Fruit fly (Drosophila melanogaster): ENCODE data around the gene nero.

The nero gene

dm6 chr3R:31762672-31763071 lies 15.3 kb upstream of the nero start (continued):
- TF ChIP-seq CG6276 (GFP tag; optimal IDR thresholded peaks at IDR 0.05) (peak; percentile 43), CG8632 (GFP tag; optimal IDR thresholded peaks at IDR 0.05) (peak; percentile 71), spab (GFP tag; optimal IDR thresholded peaks at IDR 0.05) (peak; percentile 58), Lpt (GFP tag; optimal IDR thresholded peaks at IDR 0.05) (peak; percentile 69), salr (GFP tag; optimal IDR thresholded peaks at IDR 0.05) (peak in 1 of 2 experiments; percentile 15), Sox14 (GFP tag; optimal IDR thresholded peaks at IDR 0.05) (peak; percentile 34), CG11902 (GFP tag; optimal IDR thresholded peaks at IDR 0.05) (peak; percentile 45), CG10631 (GFP tag; optimal IDR thresholded peaks at IDR 0.05) (peak; percentile 68), CG3919 (GFP tag; optimal IDR thresholded peaks at IDR 0.05) (peak; percentile 79), cyc (GFP tag; optimal IDR thresholded peaks at IDR 0.05) (no peak), ss (GFP tag; optimal IDR thresholded peaks at IDR 0.05) (peak in 1 of 2 experiments; percentile 75), CG11294 (GFP tag; IDR thresholded peaks at IDR 0.05) (peak; percentile 13; the same call in 1 of the 2 replicates), CG4318 (GFP tag; optimal IDR thresholded peaks at IDR 0.05) (peak; percentile 45), CG16779 (tag; optimal IDR thresholded peaks at IDR 0.05) (peak; percentile 31), CG7368 (GFP tag; optimal IDR thresholded peaks at IDR 0.05) (peak; percentile 54), CG3032 (tag; optimal IDR thresholded peaks at IDR 0.05) (peak; percentile 69), esn (GFP tag; optimal IDR thresholded peaks at IDR 0.05) (no peak), CG15336 (GFP tag; IDR thresholded peaks at IDR 0.05) (peak; percentile 69), CG1621 (tag; optimal IDR thresholded peaks at IDR 0.05) (peak; percentile 62), CG34406 (GFP tag; optimal IDR thresholded peaks at IDR 0.05) (peak; percentile 60), Ets96B (tag; optimal IDR thresholded peaks at IDR 0.05) (peak; percentile 81), fd59A (GFP tag; optimal IDR thresholded peaks at IDR 0.05) (peak; percentile 46), CG10669 (GFP tag; optimal IDR thresholded peaks at IDR 0.05) (peak; percentile 73), CG6163 (GFP tag; IDR thresholded peaks at IDR 0.05) (peak; percentile 80; the same call in 2 of the 3 replicates), Sox15 (GFP tag; optimal IDR thresholded peaks at IDR 0.05) (peak; percentile 57), net (GFP tag; optimal IDR thresholded peaks at IDR 0.05) (peak; percentile 67), pdm3 (GFP tag; optimal IDR thresholded peaks at IDR 0.05) (peak; percentile 68), CG6808 (GFP tag; optimal IDR thresholded peaks at IDR 0.05) (peak; percentile 57), Smox (GFP tag; optimal IDR thresholded peaks at IDR 0.05) (peak; percentile 17)

DNA sequence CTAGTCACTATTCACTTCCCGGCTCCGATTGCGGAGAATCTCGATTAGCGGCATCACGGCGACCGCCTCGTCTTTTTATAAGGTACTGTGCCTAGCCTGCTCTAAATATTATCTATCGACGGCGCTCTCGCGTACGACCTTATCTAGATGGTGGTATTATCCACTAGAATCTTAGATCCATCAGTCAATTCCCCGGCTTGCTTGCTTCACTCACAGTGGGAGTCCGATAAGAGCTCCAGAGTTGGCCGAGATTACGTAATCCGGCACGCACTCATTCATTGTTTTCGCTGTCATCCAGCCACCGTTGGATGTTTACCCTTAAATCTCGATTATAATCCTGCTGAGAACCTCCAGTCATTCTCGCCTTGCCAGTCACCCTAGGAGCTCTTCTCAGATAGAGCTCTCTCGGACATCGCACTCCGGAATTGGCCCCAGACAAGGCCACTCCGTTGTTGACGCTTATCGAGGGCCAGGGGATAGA lies 14.2 kb upstream of the nero start, which contains the start of gene Smvt:
TSS of gene Smvt (minus strand) at position 51 of the 481 bp plus-strand sequence.
- TF ChIP-seq CG8119 (GFP tag; IDR thresholded peaks at IDR 0.05) (no peak), salr (GFP tag; optimal IDR thresholded peaks at IDR 0.05) (no peak), fkh (GFP tag; optimal IDR thresholded peaks at IDR 0.05) (peak; percentile 7), CG16779 (tag; optimal IDR thresholded peaks at IDR 0.05) (no peak), CG6854 (GFP tag; optimal IDR thresholded peaks at IDR 0.05) (no peak), Lpt (GFP tag; optimal IDR thresholded peaks at IDR 0.05) (no peak), cyc (GFP tag; optimal IDR thresholded peaks at IDR 0.05) (no peak), svp (GFP tag) (no peak), achi (GFP tag; optimal IDR thresholded peaks at IDR 0.05) (no peak), CG8632 (GFP tag; optimal IDR thresholded peaks at IDR 0.05) (no peak), Eip93F (GFP tag; optimal IDR thresholded peaks at IDR 0.05) (no peak), vri (GFP tag; optimal IDR thresholded peaks at IDR 0.05) (peak; percentile 49), Gug (GFP tag; IDR thresholded peaks at IDR 0.05) (no peak), CG7368 (GFP tag; optimal IDR thresholded peaks at IDR 0.05) (no peak), Sox102F (GFP tag; optimal IDR thresholded peaks at IDR 0.05) (no peak), CG6792 (GFP tag; optimal IDR thresholded peaks at IDR 0.05) (no peak), CG6276 (GFP tag; optimal IDR thresholded peaks at IDR 0.05) (no peak)

Measured in whole organism, prepupa.